Fruit fly (Drosophila melanogaster) whole organism, embryonic: ENCODE measurements around the gene pall.
A peak's percentile ranks its signal among the peaks of the same experiment; 100 is the strongest.

Experiments used
- Asciz ChIP-seq: fragments of 200-800 bp; sonication (Bioruptor generic); optimal IDR thresholded peaks from 2 replicates; lab custom pipeline; 2017; ENCODE audit warnings: missing biosample characterization, mild to moderate bottlenecking, missing genetic modification characterization, missing genetic modification reagents
- CG12104 ChIP-seq: fragments of 200-800 bp; sonication (Bioruptor generic); optimal IDR thresholded peaks from 3 replicates; lab custom pipeline; 2016; ENCODE audit warnings: missing biosample characterization, missing genetic modification characterization
- CG12744 ChIP-seq: fragments of 200-800 bp; sonication (Bioruptor generic); optimal IDR thresholded peaks from 2 replicates; lab custom pipeline; 2016; ENCODE audit warnings: missing biosample characterization, missing genetic modification characterization
- CG12769 ChIP-seq: fragments of 200-800 bp; sonication (Bioruptor generic); optimal IDR thresholded peaks from 2 replicates; lab custom pipeline; 2019; ENCODE audit warnings: missing biosample characterization, mild to moderate bottlenecking, missing genetic modification characterization, moderate library complexity
- CG13287 ChIP-seq: fragments of 200-800 bp; sonication (Bioruptor generic); IDR thresholded peaks from 2 replicates; pipeline ENCODE4 v1.3.6; 2022; ENCODE audit warnings: missing biosample characterization, missing genetic modification characterization; ENCODE audit not compliant: partially characterized antibody
- CG13775 ChIP-seq: fragments of 200-800 bp; sonication (Bioruptor generic); optimal IDR thresholded peaks from 3 replicates; lab custom pipeline; 2017; ENCODE audit warnings: missing biosample characterization, mild to moderate bottlenecking, missing genetic modification characterization
- CG14441 ChIP-seq: fragments of 200-800 bp; sonication (Bioruptor generic); IDR thresholded peaks from 2 replicates; pipeline ENCODE4 v1.3.6; 2022; ENCODE audit warnings: missing biosample characterization, missing genetic modification characterization
- CG15011 ChIP-seq: fragments of 200-800 bp; sonication (Bioruptor generic); optimal IDR thresholded peaks from 3 replicates; lab custom pipeline; 2018; ENCODE audit warnings: missing biosample characterization, mild to moderate bottlenecking, missing genetic modification characterization
- CG15479 ChIP-seq: fragments of 200-800 bp; sonication (Bioruptor generic); optimal IDR thresholded peaks from 3 replicates; lab custom pipeline; 2019; ENCODE audit warnings: missing biosample characterization, mild to moderate bottlenecking, missing genetic modification characterization, moderate library complexity
- CG15696 ChIP-seq: fragments of 200-800 bp; sonication (Bioruptor generic); optimal IDR thresholded peaks from 2 replicates; lab custom pipeline; 2019; ENCODE audit warnings: missing biosample characterization, mild to moderate bottlenecking, missing genetic modification characterization, moderate library complexity
- CG16779 ChIP-seq: fragments of 200-800 bp; sonication (Bioruptor generic); IDR thresholded peaks from 2 replicates; pipeline ENCODE4 v1.3.6; 2022; ENCODE audit warnings: missing biosample characterization, missing genetic modification characterization
- CG17359 ChIP-seq: fragments of 200-800 bp; sonication (Bioruptor generic); optimal IDR thresholded peaks from 3 replicates; lab custom pipeline; 2018; ENCODE audit warnings: missing biosample characterization, mild to moderate bottlenecking, missing genetic modification characterization, moderate library complexity
- CG17829 ChIP-seq: fragments of 200-800 bp; optimal IDR thresholded peaks from 2 replicates; lab custom pipeline; 2019; ENCODE audit warnings: missing biosample characterization, mild to moderate bottlenecking, missing genetic modification characterization, moderate library complexity
- CG18476 ChIP-seq: fragments of 200-800 bp; sonication (Bioruptor generic); optimal IDR thresholded peaks from 2 replicates; lab custom pipeline; 2016; ENCODE audit warnings: missing biosample characterization, mild to moderate bottlenecking, missing genetic modification characterization
- CG2712 ChIP-seq: fragments of 200-800 bp; optimal IDR thresholded peaks from 3 replicates; lab custom pipeline; 2019; ENCODE audit warnings: missing biosample characterization, mild to moderate bottlenecking, missing genetic modification characterization, moderate library complexity
- CG33557 ChIP-seq: fragments of 200-800 bp; sonication (Bioruptor generic); optimal IDR thresholded peaks from 2 replicates; lab custom pipeline; 2019; ENCODE audit warnings: missing biosample characterization, mild to moderate bottlenecking, missing genetic modification characterization, moderate library complexity
- CG34224 ChIP-seq: fragments of 200-800 bp; sonication (Bioruptor generic); IDR thresholded peaks from 3 replicates; pipeline ENCODE4 v1.3.6; 2022; ENCODE audit warnings: missing biosample characterization, missing genetic modification characterization; ENCODE audit not compliant: partially characterized antibody
- CG4424 ChIP-seq: fragments of 200-800 bp; sonication (Bioruptor generic); optimal IDR thresholded peaks from 3 replicates; lab custom pipeline; 2016; ENCODE audit warnings: missing biosample characterization, missing genetic modification characterization
- CG6254 ChIP-seq: fragments of 200-800 bp; sonication (Bioruptor generic); optimal IDR thresholded peaks from 3 replicates; lab custom pipeline; 2017; ENCODE audit warnings: mild to moderate bottlenecking, missing biosample characterization, missing genetic modification reagents, missing genetic modification characterization
- CG6683 ChIP-seq: fragments of 200-800 bp; sonication (Bioruptor generic); optimal IDR thresholded peaks from 2 replicates; lab custom pipeline; 2017; ENCODE audit warnings: missing biosample characterization, mild to moderate bottlenecking, missing genetic modification characterization, missing genetic modification reagents
- CG7556 ChIP-seq: fragments of 200-800 bp; sonication (Bioruptor generic); optimal IDR thresholded peaks from 2 replicates; lab custom pipeline; 2017; ENCODE audit warnings: missing biosample characterization, mild to moderate bottlenecking, missing genetic modification characterization
- CG8765 ChIP-seq: fragments of 200-800 bp; sonication (Bioruptor generic); IDR thresholded peaks from 2 replicates; pipeline ENCODE4 v1.3.6; 2022; ENCODE audit warnings: missing biosample characterization, missing genetic modification characterization
- CG9817 ChIP-seq: fragments of 200-800 bp; sonication (Bioruptor generic); optimal IDR thresholded peaks from 2 replicates; lab custom pipeline; 2018; ENCODE audit warnings: missing biosample characterization, mild to moderate bottlenecking, missing genetic modification characterization, moderate library complexity
- Chrac-16 ChIP-seq: fragments of 200-800 bp; sonication (Bioruptor generic); optimal IDR thresholded peaks from 3 replicates; lab custom pipeline; 2016; ENCODE audit warnings: missing biosample characterization, missing genetic modification characterization
- D ChIP-seq, 2 experiments: fragments of 200-800 bp in 1 of 2; fragments of >200 bp in 1 of 2; sonication (Bioruptor generic) in 1 of 2; optimal IDR thresholded peaks; 2 replicates in 1 of 2; 3 replicates in 1 of 2; lab custom pipeline; 2017; ENCODE audit warnings: mild to moderate bottlenecking in 1 of 2, missing biosample characterization in 1 of 2, missing genetic modification characterization in 1 of 2, missing genetic modification reagents in 1 of 2
- E2f1 ChIP-seq: fragments of 200-800 bp; sonication (Bioruptor generic); IDR thresholded peaks from 2 replicates; pipeline ENCODE4 v1.3.6; 2022; ENCODE audit warnings: missing biosample characterization, missing genetic modification characterization
- Fer3 ChIP-seq: fragments of 200-800 bp; sonication (Bioruptor generic); optimal IDR thresholded peaks from 2 replicates; lab custom pipeline; 2018; ENCODE audit warnings: missing biosample characterization, mild to moderate bottlenecking, missing genetic modification characterization, moderate library complexity
- HLH54F ChIP-seq: fragments of 200-800 bp; sonication (Bioruptor generic); optimal IDR thresholded peaks from 3 replicates; lab custom pipeline; 2016; ENCODE audit warnings: missing biosample characterization, missing genetic modification characterization
- Hr51 ChIP-seq, 2 experiments: fragments of 200-800 bp; sonication (Bioruptor generic); optimal IDR thresholded peaks; 2 replicates in 1 of 2; 3 replicates in 1 of 2; lab custom pipeline; 2016 to 2018; ENCODE audit warnings: missing biosample characterization in 2 of 2, missing genetic modification characterization in 2 of 2, mild to moderate bottlenecking in 1 of 2, moderate library complexity in 1 of 2
- Lpt ChIP-seq: fragments of >200 bp; optimal IDR thresholded peaks from 2 replicates; lab custom pipeline; 2018; ENCODE audit warnings: missing biosample characterization, missing genetic modification characterization
- MESR4 ChIP-seq: fragments of 200-800 bp; sonication (Bioruptor generic); optimal IDR thresholded peaks from 2 replicates; lab custom pipeline; 2018; ENCODE audit warnings: missing biosample characterization, mild to moderate bottlenecking, missing genetic modification characterization, moderate library complexity
- NK7.1 ChIP-seq: fragments of 200-800 bp; sonication (Bioruptor generic); optimal IDR thresholded peaks from 3 replicates; lab custom pipeline; 2016; ENCODE audit warnings: missing biosample characterization, missing genetic modification characterization
- Nf-YC ChIP-seq: fragments of 200-800 bp; optimal IDR thresholded peaks from 3 replicates; lab custom pipeline; 2019; ENCODE audit warnings: missing biosample characterization, mild to moderate bottlenecking, missing genetic modification characterization, moderate library complexity
- Pdp1 ChIP-seq, 2 experiments: fragments of 200-800 bp; sonication (Bioruptor generic); optimal IDR thresholded peaks; 3 replicates each; lab custom pipeline; 2016; ENCODE audit warnings: missing biosample characterization in 2 of 2, missing genetic modification characterization in 2 of 2, mild to moderate bottlenecking in 1 of 2, moderate library complexity in 1 of 2
- Poxn ChIP-seq: fragments of 200-800 bp; sonication (Bioruptor generic); IDR thresholded peaks from 2 replicates; pipeline ENCODE4 v1.3.6; 2022; ENCODE audit warnings: missing biosample characterization, missing genetic modification characterization
- Sin3A ChIP-seq: fragments of >200 bp; optimal IDR thresholded peaks from 2 replicates; lab custom pipeline; 2018
- Sry-β ChIP-seq: fragments of 200-800 bp; sonication (Bioruptor generic); optimal IDR thresholded peaks from 2 replicates; lab custom pipeline; 2018; ENCODE audit warnings: missing biosample characterization, mild to moderate bottlenecking, missing genetic modification characterization, moderate library complexity
- az2 ChIP-seq: fragments of 200-800 bp; sonication (Bioruptor generic); optimal IDR thresholded peaks from 3 replicates; lab custom pipeline; 2016; ENCODE audit warnings: missing biosample characterization, missing genetic modification characterization
- bab2 ChIP-seq: fragments of 200-800 bp; sonication (Bioruptor generic); optimal IDR thresholded peaks from 2 replicates; lab custom pipeline; 2016; ENCODE audit warnings: missing biosample characterization, missing genetic modification characterization
- crp ChIP-seq, 2 experiments: fragments of 200-800 bp; sonication (Bioruptor generic); optimal IDR thresholded peaks; 2 replicates in 1 of 2; 3 replicates in 1 of 2; lab custom pipeline; 2017; ENCODE audit warnings: missing biosample characterization in 2 of 2, missing genetic modification characterization in 2 of 2, mild to moderate bottlenecking in 1 of 2, moderate library complexity in 1 of 2
- da ChIP-seq: fragments of 200-800 bp; sonication (Bioruptor generic); optimal IDR thresholded peaks from 2 replicates; lab custom pipeline; 2016; ENCODE audit warnings: missing biosample characterization, missing genetic modification characterization
- dati ChIP-seq: fragments of 200-800 bp; sonication (Bioruptor generic); IDR thresholded peaks from 2 replicates; pipeline ENCODE4 v1.3.6; 2022; ENCODE audit warnings: missing biosample characterization, missing genetic modification characterization
- dimm ChIP-seq: fragments of 200-800 bp; sonication (Bioruptor generic); IDR thresholded peaks from 2 replicates; pipeline ENCODE4 v1.3.6; 2022; ENCODE audit warnings: missing biosample characterization, missing genetic modification characterization
- kah ChIP-seq: fragments of 200-800 bp; sonication (Bioruptor generic); optimal IDR thresholded peaks from 2 replicates; lab custom pipeline; 2018; ENCODE audit warnings: missing biosample characterization, mild to moderate bottlenecking, missing genetic modification characterization
- maf-S ChIP-seq: fragments of 200-800 bp; sonication (Bioruptor generic); optimal IDR thresholded peaks from 2 replicates; lab custom pipeline; 2016; ENCODE audit warnings: missing biosample characterization, missing genetic modification characterization
- sima ChIP-seq: fragments of 200-800 bp; sonication (Bioruptor generic); optimal IDR thresholded peaks from 2 replicates; lab custom pipeline; 2016; ENCODE audit warnings: missing biosample characterization, missing genetic modification characterization
- sna ChIP-seq: fragments of 200-800 bp; sonication (Bioruptor generic); IDR thresholded peaks from 2 replicates; pipeline ENCODE4 v1.3.6; 2022; ENCODE audit warnings: missing biosample characterization, missing genetic modification characterization; ENCODE audit not compliant: partially characterized antibody
- tin ChIP-seq: fragments of 200-800 bp; sonication (Bioruptor generic); optimal IDR thresholded peaks from 3 replicates; lab custom pipeline; 2016; ENCODE audit warnings: missing biosample characterization, missing genetic modification characterization
- yki ChIP-seq: fragments of >200 bp; optimal IDR thresholded peaks from 3 replicates; lab custom pipeline; 2018

pall gene

dm6 chr3L:9503552-9504317 is 16.1 kb upstream of the pall start (continued):
- TF ChIP-seq Hr51 (GFP tag; optimal IDR thresholded peaks at IDR 0.05; lab: Kevin White, UChicago), result no peak
- no peak for TF ChIP-seq crp (GFP tag; optimal IDR thresholded peaks at IDR 0.05; lab: Kevin White, UChicago)
- TF ChIP-seq dimm (GFP tag; lab: Robert Waterston, UW), result no peak
- peak; percentile 10 for TF ChIP-seq bab2 (GFP tag; lab: Kevin White, UChicago)
- no peak for TF ChIP-seq E2f1
- peak; percentile 10 for TF ChIP-seq CG17829 (tag; lab: Kevin White, UChicago)
- no peak for TF ChIP-seq da (GFP tag; lab: Kevin White, UChicago)
- no peak for TF ChIP-seq Sin3A
- no peak for TF ChIP-seq CG6254
- no peak for TF ChIP-seq CG9817
- no peak for TF ChIP-seq CG15479 (GFP tag; lab: Kevin White, UChicago)
- TF ChIP-seq Pdp1 (GFP tag; optimal IDR thresholded peaks at IDR 0.05; lab: Kevin White, UChicago), result peak in 1 of 2 experiments; percentile 32
- TF ChIP-seq Nf-YC, result no peak
- TF ChIP-seq kah (GFP tag; lab: Kevin White, UChicago), result peak; percentile 46
- no peak for TF ChIP-seq CG6683 (GFP tag; lab: Kevin White, UChicago)
- no peak for TF ChIP-seq CG15011 (GFP tag; lab: Kevin White, UChicago)
- TF ChIP-seq CG12104 (GFP tag; lab: Kevin White, UChicago), result no peak
- TF ChIP-seq CG14441 (GFP tag; lab: Robert Waterston, UW), result no peak
- TF ChIP-seq CG12744 (GFP tag; lab: Kevin White, UChicago), result no peak
- peak; percentile 22 for TF ChIP-seq Fer3
- TF ChIP-seq maf-S, result no peak
- no peak for TF ChIP-seq CG33557 (GFP tag; lab: Kevin White, UChicago)
- TF ChIP-seq Chrac-16 (GFP tag; lab: Kevin White, UChicago), result no peak
- no peak for TF ChIP-seq HLH54F (GFP tag; lab: Kevin White, UChicago)
- no peak for TF ChIP-seq D (optimal IDR thresholded peaks at IDR 0.05; lab: Kevin White, UChicago)
- no peak for TF ChIP-seq D (GFP tag; optimal IDR thresholded peaks at IDR 0.05; lab: Kevin White, UChicago)
- TF ChIP-seq tin (GFP tag; lab: Kevin White, UChicago), result peak; percentile 11
- TF ChIP-seq CG18476 (GFP tag; lab: Kevin White, UChicago), result no peak
- TF ChIP-seq Asciz (GFP tag; lab: Kevin White, UChicago), result no peak
- no peak for TF ChIP-seq CG34224
- TF ChIP-seq sima (GFP tag; lab: Kevin White, UChicago), result no peak
- TF ChIP-seq az2, result no peak
- TF ChIP-seq CG13287 (GFP tag; lab: Robert Waterston, UW), result no peak
- no peak for TF ChIP-seq CG15696 (tag; lab: Kevin White, UChicago)
- TF ChIP-seq NK7.1, result no peak
- no peak for TF ChIP-seq CG7556
- TF ChIP-seq CG8765 (GFP tag; lab: Robert Waterston, UW), result no peak
- TF ChIP-seq Lpt (GFP tag; lab: Kevin White, UChicago), result no peak
- no peak for TF ChIP-seq MESR4
- TF ChIP-seq yki (lab: Kevin White, UChicago), result no peak
- TF ChIP-seq Sry-β (GFP tag; lab: Kevin White, UChicago), result no peak
- no peak for TF ChIP-seq CG17359 (tag; lab: Kevin White, UChicago)
- peak; percentile 16 for TF ChIP-seq CG4424 (GFP tag; lab: Kevin White, UChicago)
- peak; percentile 14 for TF ChIP-seq CG2712 (tag; lab: Kevin White, UChicago)
- TF ChIP-seq sna (GFP tag; lab: Robert Waterston, UW), result no peak
- TF ChIP-seq CG16779 (GFP tag; lab: Robert Waterston, UW), result no peak
- no peak for TF ChIP-seq dati (GFP tag; lab: Robert Waterston, UW)
- no peak for TF ChIP-seq CG12769 (tag; lab: Kevin White, UChicago)
- no peak for TF ChIP-seq CG13775 (GFP tag; lab: Kevin White, UChicago)
- TF ChIP-seq Poxn (GFP tag; lab: Robert Waterston, UW), result no peak
